Worm (Caenorhabditis elegans) whole organism, mixed stage, embryonic: Measurements from ENCODE around the gene cank-26.

ENCODE experiments used
- blmp-1 ChIP-seq: fragments of 150-350 bp; optimal IDR thresholded peaks from 2 replicates; lab custom pipeline; 2014; ENCODE audit warnings: missing biosample characterization, missing genetic modification characterization
- snpc-4 ChIP-seq: fragments of 150-350 bp; optimal IDR thresholded peaks from 2 replicates; lab custom pipeline; 2014; ENCODE audit warnings: missing biosample characterization, missing genetic modification characterization

DNA sequence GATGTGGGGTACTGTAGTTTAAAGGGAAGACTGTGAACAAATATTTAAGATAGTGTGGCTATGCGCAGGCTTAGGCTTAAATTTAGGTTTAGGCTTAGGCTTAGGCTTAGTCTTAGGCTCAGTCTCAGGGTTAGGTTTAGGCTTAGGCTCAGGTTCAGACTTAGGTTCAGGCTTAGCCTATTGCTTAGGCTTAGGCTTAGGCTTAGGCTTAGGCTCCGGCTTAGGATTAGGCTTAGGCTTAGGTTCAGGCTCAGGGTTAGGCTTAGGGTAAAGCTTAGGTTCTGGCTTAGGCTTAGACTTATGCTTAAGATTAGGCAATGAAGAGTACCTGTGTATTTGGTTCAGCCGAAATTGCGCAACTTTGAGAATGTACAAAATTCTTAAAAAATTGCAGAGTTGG is 9.4 kb upstream of the cank-26 start:
- TF ChIP-seq snpc-4 (tag; lab: Kevin White, UChicago) (no peak), blmp-1 (tag; lab: Kevin White, UChicago) (no peak)
